Fruit fly (Drosophila melanogaster) whole organism, wandering third instar larva: ENCODE results near the gene CG32813.

ENCODE experiments used
- Abd-B ChIP-seq: fragments of >200 bp; optimal IDR thresholded peaks from 2 replicates; lab custom pipeline; 2017; ENCODE audit warnings: missing biosample characterization, missing genetic modification characterization
- CG9705 ChIP-seq: fragments of 200-800 bp; sonication (Bioruptor generic); optimal IDR thresholded peaks from 2 replicates; lab custom pipeline; 2018; ENCODE audit warnings: missing biosample characterization, mild to moderate bottlenecking, missing genetic modification characterization
- CrebA ChIP-seq: fragments of 200-800 bp; sonication (Bioruptor generic); optimal IDR thresholded peaks from 2 replicates; lab custom pipeline; 2016; ENCODE audit warnings: missing biosample characterization, mild to moderate bottlenecking, missing genetic modification characterization, borderline replicate concordance
- Dfd ChIP-seq: fragments of >200 bp; optimal IDR thresholded peaks from 2 replicates; lab custom pipeline; 2017; ENCODE audit warnings: missing biosample characterization, missing genetic modification characterization
- Dif ChIP-seq: fragments of 200-275, 200-300 bp; sonication (Bioruptor generic); optimal IDR thresholded peaks from 2 replicates; lab custom pipeline; 2018; ENCODE audit warnings: missing biosample characterization, missing genetic modification characterization; ENCODE audit not compliant: partially characterized antibody
- GATAd ChIP-seq: sonication (Bioruptor generic); optimal IDR thresholded peaks from 2 replicates; lab custom pipeline; 2016; ENCODE audit warnings: missing biosample characterization, missing genetic modification characterization
- HLH106 ChIP-seq: fragments of 200-800 bp; optimal IDR thresholded peaks from 3 replicates; lab custom pipeline; 2019; ENCODE audit warnings: missing biosample characterization, mild to moderate bottlenecking, missing genetic modification characterization, moderate library complexity
- Hnf4 ChIP-seq: fragments of 200-800 bp; sonication (Bioruptor generic); optimal IDR thresholded peaks from 2 replicates; lab custom pipeline; 2016; ENCODE audit warnings: missing biosample characterization, mild to moderate bottlenecking, missing genetic modification characterization
- Hr78 ChIP-seq: fragments of >200 bp; optimal IDR thresholded peaks from 2 replicates; lab custom pipeline; 2017; ENCODE audit warnings: missing biosample characterization, missing genetic modification characterization
- Hr83 ChIP-seq: fragments of 200-300 bp; sonication (Bioruptor generic); optimal IDR thresholded peaks from 2 replicates; lab custom pipeline; 2016; ENCODE audit warnings: missing biosample characterization, mild to moderate bottlenecking, missing genetic modification characterization, moderate library complexity; ENCODE audit not compliant: poor library complexity, severe bottlenecking
- Jra ChIP-seq: sonication (Bioruptor generic); optimal IDR thresholded peaks from 2 replicates; lab custom pipeline; 2016; ENCODE audit warnings: missing biosample characterization, missing genetic modification characterization
- Mio ChIP-seq: sonication (Bioruptor generic); optimal IDR thresholded peaks from 2 replicates; lab custom pipeline; 2016; ENCODE audit warnings: missing biosample characterization, missing genetic modification characterization
- Myc ChIP-seq: fragments of >200 bp; optimal IDR thresholded peaks from 2 replicates; lab custom pipeline; 2017
- OdsH ChIP-seq: fragments of 200-800 bp; sonication (Bioruptor generic); optimal IDR thresholded peaks from 2 replicates; lab custom pipeline; 2016; ENCODE audit warnings: missing biosample characterization, mild to moderate bottlenecking, missing genetic modification characterization
- Rel ChIP-seq, 2 experiments: fragments of 200-800 bp; sonication (Bioruptor generic) in 1 of 2; optimal IDR thresholded peaks; 2 replicates in 1 of 2; 3 replicates in 1 of 2; lab custom pipeline; 2016 to 2019; ENCODE audit warnings: mild to moderate bottlenecking in 2 of 2, missing biosample characterization in 2 of 2, missing genetic modification characterization in 2 of 2, moderate library complexity in 1 of 2
- Sp1 ChIP-seq: fragments of 200-800 bp; sonication (Bioruptor generic); optimal IDR thresholded peaks from 3 replicates; lab custom pipeline; 2019; ENCODE audit warnings: missing biosample characterization, mild to moderate bottlenecking, missing genetic modification characterization, moderate library complexity
- Vsx2 ChIP-seq: fragments of 200-300, 225-300 bp; sonication (Bioruptor generic); optimal IDR thresholded peaks from 2 replicates; lab custom pipeline; 2018; ENCODE audit warnings: missing biosample characterization, missing genetic modification characterization; ENCODE audit not compliant: partially characterized antibody
- br ChIP-seq: fragments of 200-800 bp; sonication (Bioruptor generic); optimal IDR thresholded peaks from 2 replicates; lab custom pipeline; 2016; ENCODE audit warnings: missing biosample characterization, missing genetic modification characterization
- brk ChIP-seq: fragments of 200-800 bp; sonication (Bioruptor generic); optimal IDR thresholded peaks from 2 replicates; lab custom pipeline; 2016; ENCODE audit warnings: missing biosample characterization, mild to moderate bottlenecking, missing genetic modification characterization
- dl ChIP-seq, 2 experiments: fragments of 175-275, 200-275 bp in 1 of 2; fragments of 200-275 bp in 1 of 2; sonication (Bioruptor generic); optimal IDR thresholded peaks; lab custom pipeline; 2018; ENCODE audit warnings: mild to moderate bottlenecking in 2 of 2, missing biosample characterization in 2 of 2, missing genetic modification characterization in 2 of 2, moderate library complexity in 2 of 2; ENCODE audit not compliant: partially characterized antibody in 2 of 2, insufficient read depth in 1 of 2
- dmrt93B ChIP-seq: fragments of 200-800 bp; sonication (Bioruptor generic); optimal IDR thresholded peaks from 2 replicates; lab custom pipeline; 2018; ENCODE audit warnings: missing biosample characterization, mild to moderate bottlenecking, missing genetic modification characterization
- dsf ChIP-seq: sonication (Bioruptor generic); optimal IDR thresholded peaks from 2 replicates; lab custom pipeline; 2016; ENCODE audit warnings: missing biosample characterization, missing genetic modification characterization, borderline replicate concordance
- ey ChIP-seq: fragments of 200-800 bp; sonication (Bioruptor generic); optimal IDR thresholded peaks from 2 replicates; lab custom pipeline; 2016; ENCODE audit warnings: missing biosample characterization, missing genetic modification characterization
- foxo ChIP-seq, 2 experiments: fragments of 200-800 bp; sonication (Bioruptor generic); optimal IDR thresholded peaks; 2 replicates in 1 of 2; 3 replicates in 1 of 2; lab custom pipeline; 2016 to 2017; ENCODE audit warnings: missing biosample characterization in 2 of 2, missing genetic modification characterization in 2 of 2
- fru ChIP-seq: fragments of 200-800 bp; sonication (Bioruptor generic); optimal IDR thresholded peaks from 3 replicates; lab custom pipeline; 2016; ENCODE audit warnings: missing biosample characterization, mild to moderate bottlenecking, missing genetic modification characterization
- h ChIP-seq: fragments of 200-800 bp; sonication (Bioruptor generic); optimal IDR thresholded peaks from 3 replicates; lab custom pipeline; 2016; ENCODE audit warnings: missing biosample characterization, mild to moderate bottlenecking, missing genetic modification characterization
- jim ChIP-seq: fragments of 175-275, 200-325 bp; sonication (Bioruptor generic); optimal IDR thresholded peaks from 2 replicates; lab custom pipeline; 2016; ENCODE audit warnings: missing biosample characterization, mild to moderate bottlenecking, missing genetic modification characterization
- lola ChIP-seq: fragments of >200 bp; optimal IDR thresholded peaks from 2 replicates; lab custom pipeline; 2017; ENCODE audit warnings: missing biosample characterization, missing genetic modification characterization
- pan ChIP-seq: fragments of >200 bp; optimal IDR thresholded peaks from 2 replicates; lab custom pipeline; 2017
- psq ChIP-seq: fragments of 200-800 bp; sonication (Bioruptor generic); optimal IDR thresholded peaks from 3 replicates; lab custom pipeline; 2017; ENCODE audit warnings: missing biosample characterization, mild to moderate bottlenecking, missing genetic modification characterization, moderate library complexity
- rgr ChIP-seq: fragments of 200-800 bp; sonication (Bioruptor generic); optimal IDR thresholded peaks from 3 replicates; lab custom pipeline; 2016; ENCODE audit warnings: missing biosample characterization, mild to moderate bottlenecking, missing genetic modification characterization
- sage ChIP-seq: fragments of 200-800 bp; sonication (Bioruptor generic); optimal IDR thresholded peaks from 2 replicates; lab custom pipeline; 2016; ENCODE audit warnings: missing biosample characterization, mild to moderate bottlenecking, missing genetic modification characterization
- sv ChIP-seq: fragments of 200-800 bp; sonication (Bioruptor generic); optimal IDR thresholded peaks from 3 replicates; lab custom pipeline; 2016; ENCODE audit warnings: missing biosample characterization, missing genetic modification characterization
- tai ChIP-seq: sonication (Bioruptor generic); optimal IDR thresholded peaks from 2 replicates; lab custom pipeline; 2016; ENCODE audit warnings: missing biosample characterization, missing genetic modification characterization
- usp ChIP-seq: fragments of >200 bp; optimal IDR thresholded peaks from 2 replicates; lab custom pipeline; 2017; ENCODE audit warnings: missing biosample characterization, missing genetic modification characterization
- woc ChIP-seq: sonication (Bioruptor generic); optimal IDR thresholded peaks from 2 replicates; lab custom pipeline; 2016; ENCODE audit warnings: missing biosample characterization, mild to moderate bottlenecking, missing genetic modification characterization

CG32813 gene

dm6 chrX:1380350-1381060 lies at the start of gene CG32813, which contains the start of gene CG3719:
CG32813 (plus strand) TSS chrX:1380914.
CG3719 (minus strand) TSS chrX:1380480.
- peak; percentile 44 for TF ChIP-seq HLH106 (tag; lab: Kevin White, UChicago)
- peak; percentile 14 for TF ChIP-seq Sp1 (GFP tag; lab: Kevin White, UChicago)
- no peak for TF ChIP-seq sage (GFP tag; lab: Kevin White, UChicago)
- peak; percentile 37 for TF ChIP-seq Myc (lab: Kevin White, UChicago)
- TF ChIP-seq foxo (GFP tag; optimal IDR thresholded peaks at IDR 0.05; lab: Kevin White, UChicago), result peak in 1 of 2 experiments; percentile 64
- no peak for TF ChIP-seq Dfd (GFP tag; lab: Kevin White, UChicago)
- TF ChIP-seq usp (GFP tag; lab: Kevin White, UChicago), result no peak
- TF ChIP-seq dl (GFP tag; optimal IDR thresholded peaks at IDR 0.05; lab: Kevin White, UChicago; ENCODE audit: insufficient read depth in 1 of 2, partially characterized antibody in 2 of 2), result no peak
- TF ChIP-seq pan (lab: Kevin White, UChicago), result no peak
- peak; percentile 17 for TF ChIP-seq Dif (GFP tag; lab: Kevin White, UChicago)
- TF ChIP-seq OdsH (GFP tag; lab: Kevin White, UChicago), result no peak
- no peak for TF ChIP-seq Rel (GFP tag; optimal IDR thresholded peaks at IDR 0.05; lab: Kevin White, UChicago)
- no peak for TF ChIP-seq Rel (tag; optimal IDR thresholded peaks at IDR 0.05; lab: Kevin White, UChicago)
- peak; percentile 19 for TF ChIP-seq ey (GFP tag; lab: Kevin White, UChicago)
- TF ChIP-seq jim (GFP tag; lab: Kevin White, UChicago), result no peak
- peak; percentile 63 for TF ChIP-seq rgr (GFP tag; lab: Kevin White, UChicago)
- TF ChIP-seq fru (GFP tag; lab: Kevin White, UChicago), result no peak
- peak; percentile 3 for TF ChIP-seq sv
- peak; percentile 28 for TF ChIP-seq br
- TF ChIP-seq h (GFP tag; lab: Kevin White, UChicago), result peak; percentile 48
- peak; percentile 9 for TF ChIP-seq CG9705 (GFP tag; lab: Kevin White, UChicago)
- TF ChIP-seq Hr83 (GFP tag; lab: Kevin White, UChicago), result peak; percentile 69
- no peak for TF ChIP-seq Hnf4
- no peak for TF ChIP-seq brk (GFP tag; lab: Kevin White, UChicago)
- no peak for TF ChIP-seq lola
- TF ChIP-seq GATAd, result no peak
- TF ChIP-seq woc, result no peak
- no peak for TF ChIP-seq dsf (GFP tag; lab: Kevin White, UChicago)
- peak; percentile 11 for TF ChIP-seq psq
- no peak for TF ChIP-seq Jra

- TF ChIP-seq GATAd (no peak), CG9705 (GFP tag; lab: Kevin White, UChicago) (no peak), br (no peak), rgr (GFP tag; lab: Kevin White, UChicago) (no peak), Hr83 (GFP tag; lab: Kevin White, UChicago) (no peak), Dfd (GFP tag; lab: Kevin White, UChicago) (no peak), pan (lab: Kevin White, UChicago) (no peak), usp (GFP tag; lab: Kevin White, UChicago) (no peak), Hr78 (GFP tag; lab: Kevin White, UChicago) (no peak), Mio (GFP tag; lab: Kevin White, UChicago) (no peak), lola (no peak), Vsx2 (no peak), sv (no peak), Myc (lab: Kevin White, UChicago) (no peak), tai (GFP tag; lab: Kevin White, UChicago) (no peak), dmrt93B (GFP tag; lab: Kevin White, UChicago) (no peak), Abd-B (no peak)
Observed at dm6 chrX:1337998-1338397, 42.7 kb upstream of the CG32813 start.

dm6 chrX:1341528-1341927 lies 39.2 kb upstream of the CG32813 start, which contains the start of gene CG11409:
CG11409 (minus strand) TSS chrX:1341587.
- peak in 1 of 2 experiments; percentile 23 for TF ChIP-seq foxo (GFP tag; optimal IDR thresholded peaks at IDR 0.05; lab: Kevin White, UChicago)
- no peak for TF ChIP-seq CrebA (GFP tag; lab: Kevin White, UChicago)
